Worm (Caenorhabditis elegans) whole organism, midembryonic: ENCODE data around the gene C35A5.10.

ENCODE experiments used
- T22C8.4 ChIP-seq: fragments of 200-800 bp; sonication (Bioruptor generic); IDR thresholded peaks from 2 replicates; pipeline ENCODE4 v1.3.6; 2022; ENCODE audit warnings: missing genetic modification characterization, missing compliant biosample characterization
- cog-1 ChIP-seq: sonication (generic microtip); optimal IDR thresholded peaks from 2 replicates; lab custom pipeline; 2016; ENCODE audit warnings: missing genetic modification characterization, missing compliant biosample characterization
- flt-1 ChIP-seq: fragments of 200-800 bp; sonication (Bioruptor generic); IDR thresholded peaks from 2 replicates; pipeline ENCODE4 v1.3.6; 2022; ENCODE audit warnings: missing genetic modification characterization, missing compliant biosample characterization
- klf-2 ChIP-seq: fragments of 200-800 bp; sonication (Bioruptor generic); conservative IDR thresholded peaks from 2 replicates; pipeline ENCODE4 v1.3.6; 2022; ENCODE audit warnings: missing genetic modification reagents, missing genetic modification characterization, missing compliant biosample characterization
- med-1 ChIP-seq: sonication (generic microtip); optimal IDR thresholded peaks from 2 replicates; lab custom pipeline; 2017; ENCODE audit warnings: missing genetic modification characterization, mild to moderate bottlenecking, missing compliant biosample characterization, antibody characterized with exemption, missing genetic modification reagents; ENCODE audit not compliant: insufficient read depth
- ref-1 ChIP-seq: fragments of 200-800 bp; sonication (Bioruptor generic); conservative IDR thresholded peaks from 2 replicates; pipeline ENCODE4 v1.3.6; 2022; ENCODE audit warnings: missing genetic modification reagents, missing genetic modification characterization, missing compliant biosample characterization
- tab-1 ChIP-seq: fragments of 200-800 bp; sonication (Bioruptor generic); IDR thresholded peaks from 2 replicates; pipeline ENCODE4 v1.3.6; 2022; ENCODE audit warnings: missing genetic modification characterization, missing compliant biosample characterization
- ztf-23 ChIP-seq: fragments of 200-800 bp; sonication (Bioruptor generic); IDR thresholded peaks from 2 replicates; pipeline ENCODE4 v1.3.6; 2022; ENCODE audit warnings: missing genetic modification reagents, missing genetic modification characterization, missing compliant biosample characterization
- ztf-29 ChIP-seq: fragments of 200-800 bp; sonication (Bioruptor generic); IDR thresholded peaks from 2 replicates; pipeline ENCODE4 v1.3.6; 2022; ENCODE audit warnings: missing genetic modification reagents, missing genetic modification characterization, missing compliant biosample characterization

ce11 chrV:10474040-10474439 lies 30.0 kb upstream of the C35A5.10 start:
- TF ChIP-seq ztf-29 (GFP tag; lab: Robert Waterston, UW) (no peak), med-1 (GFP tag; lab: Kevin White, UChicago) (no peak), tab-1 (GFP tag; lab: Robert Waterston, UW) (no peak), flt-1 (no peak), klf-2 (GFP tag; lab: Robert Waterston, UW) (no peak), ztf-23 (no peak), ref-1 (GFP tag; lab: Robert Waterston, UW) (no peak), cog-1 (no peak), T22C8.4 (no peak)
